Worm (Caenorhabditis elegans): ENCODE measurements around the gene fipr-11.

- TF ChIP-seq pax-1 (tag; optimal IDR thresholded peaks at IDR 0.05): no peak
- no peak for TF ChIP-seq nhr-11 (tag; optimal IDR thresholded peaks at IDR 0.05)
- no peak for TF ChIP-seq dve-1 (tag; optimal IDR thresholded peaks at IDR 0.05)
- no peak for TF ChIP-seq ceh-45 (GFP tag; IDR thresholded peaks at IDR 0.05)
- TF ChIP-seq K02D7.2 (tag; optimal IDR thresholded peaks at IDR 0.05): no peak
- TF ChIP-seq pag-3 (tag; optimal IDR thresholded peaks at IDR 0.05; ENCODE audit: borderline replicate concordance): no peak
These were observed 4.9 kb downstream of the fipr-11 start for ce11 chrV:9901119-9901518.

Data from whole organism, late embryonic.